Worm (Caenorhabditis elegans) whole organism, L4 larva: ENCODE data around the gene rmd-1.
A peak's percentile ranks its signal among the peaks of the same experiment; 100 is the strongest.

ENCODE experiments used
- ama-1 ChIP-seq: fragments of 150-350 bp; optimal IDR thresholded peaks from 2 replicates; lab custom pipeline; 2014; ENCODE audit warnings: inconsistent platforms, mixed read lengths
- ceh-82 ChIP-seq: sonication (generic microtip); optimal IDR thresholded peaks from 2 replicates; lab custom pipeline; 2017; ENCODE audit warnings: missing biosample characterization, missing genetic modification characterization
- lin-39 ChIP-seq: fragments of 150-350 bp; optimal IDR thresholded peaks from 2 replicates; lab custom pipeline; 2014; ENCODE audit warnings: missing biosample characterization, missing genetic modification reagents, missing genetic modification characterization
- lir-3 ChIP-seq: sonication (generic microtip); optimal IDR thresholded peaks from 2 replicates; lab custom pipeline; 2016; ENCODE audit warnings: mild to moderate bottlenecking, missing genetic modification characterization, missing compliant biosample characterization

DNA sequence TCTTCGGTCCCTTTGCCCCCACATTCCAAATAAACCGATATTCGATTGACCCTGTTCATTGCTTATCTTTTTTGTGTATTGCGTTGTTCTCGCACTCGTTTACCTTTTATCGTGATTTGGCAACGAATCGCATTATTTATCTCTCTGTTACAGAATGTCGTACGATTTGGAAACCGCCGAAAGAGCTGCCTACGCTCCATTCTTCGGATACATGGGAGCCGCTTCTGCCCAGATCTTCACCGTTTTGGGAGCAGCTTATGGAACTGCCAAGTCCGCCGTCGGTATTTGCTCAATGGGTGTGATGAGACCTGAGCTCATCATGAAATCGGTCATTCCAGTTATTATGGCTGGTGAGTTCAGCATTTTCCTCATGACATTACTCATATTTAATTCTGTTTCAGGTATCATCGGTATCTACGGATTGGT is 23.1 kb downstream of the rmd-1 start, which contains the start of gene vha-2:
- TF ChIP-seq ama-1 (lab: Kevin White, UChicago) = peak; percentile 90
- no peak for TF ChIP-seq ceh-82 (tag; lab: Kevin White, UChicago)
- no peak for TF ChIP-seq lir-3 (tag; lab: Kevin White, UChicago)
- TF ChIP-seq lin-39 (tag; lab: Kevin White, UChicago) = no peak
